Worm (Caenorhabditis elegans) whole organism, midembryonic: Measurements from ENCODE around the gene cdc-73.

Source experiments
- T22C8.4 ChIP-seq: fragments of 200-800 bp; sonication (Bioruptor generic); IDR thresholded peaks from 2 replicates; pipeline ENCODE4 v1.3.6; 2022; ENCODE audit warnings: missing genetic modification characterization, missing compliant biosample characterization
- cog-1 ChIP-seq: sonication (generic microtip); optimal IDR thresholded peaks from 2 replicates; lab custom pipeline; 2016; ENCODE audit warnings: missing genetic modification characterization, missing compliant biosample characterization
- flt-1 ChIP-seq: fragments of 200-800 bp; sonication (Bioruptor generic); IDR thresholded peaks from 2 replicates; pipeline ENCODE4 v1.3.6; 2022; ENCODE audit warnings: missing genetic modification characterization, missing compliant biosample characterization
- klf-2 ChIP-seq: fragments of 200-800 bp; sonication (Bioruptor generic); conservative IDR thresholded peaks from 2 replicates; pipeline ENCODE4 v1.3.6; 2022; ENCODE audit warnings: missing genetic modification reagents, missing genetic modification characterization, missing compliant biosample characterization
- med-1 ChIP-seq: sonication (generic microtip); optimal IDR thresholded peaks from 2 replicates; lab custom pipeline; 2017; ENCODE audit warnings: missing genetic modification characterization, mild to moderate bottlenecking, missing compliant biosample characterization, antibody characterized with exemption, missing genetic modification reagents; ENCODE audit not compliant: insufficient read depth
- ref-1 ChIP-seq: fragments of 200-800 bp; sonication (Bioruptor generic); conservative IDR thresholded peaks from 2 replicates; pipeline ENCODE4 v1.3.6; 2022; ENCODE audit warnings: missing genetic modification reagents, missing genetic modification characterization, missing compliant biosample characterization
- tab-1 ChIP-seq: fragments of 200-800 bp; sonication (Bioruptor generic); IDR thresholded peaks from 2 replicates; pipeline ENCODE4 v1.3.6; 2022; ENCODE audit warnings: missing genetic modification characterization, missing compliant biosample characterization
- ztf-29 ChIP-seq: fragments of 200-800 bp; sonication (Bioruptor generic); IDR thresholded peaks from 2 replicates; pipeline ENCODE4 v1.3.6; 2022; ENCODE audit warnings: missing genetic modification reagents, missing genetic modification characterization, missing compliant biosample characterization

DNA sequence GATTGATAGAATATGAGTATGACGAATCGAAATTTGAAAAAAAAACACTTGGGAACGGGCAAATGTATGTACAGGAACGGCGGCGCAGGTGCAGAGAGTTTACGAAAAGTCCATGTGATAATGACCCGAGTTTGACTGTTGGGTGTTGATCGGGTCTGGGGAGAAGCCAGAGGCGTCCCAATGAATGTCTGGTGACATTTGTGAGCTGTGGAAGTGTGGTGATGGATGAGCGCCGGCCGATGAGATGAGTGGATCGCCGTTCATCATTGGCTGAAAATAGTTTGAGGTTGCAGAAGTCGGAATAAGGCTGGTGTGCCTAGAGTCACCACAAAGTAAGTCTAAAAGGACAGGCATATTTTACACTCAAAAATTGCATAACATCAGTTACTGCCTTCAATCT, 26.7 kb upstream of the cdc-73 start:
- TF ChIP-seq ref-1 (GFP tag; lab: Robert Waterston, UW) (no peak), tab-1 (GFP tag; lab: Robert Waterston, UW) (no peak), flt-1 (GFP tag; lab: Robert Waterston, UW) (no peak), T22C8.4 (GFP tag; lab: Robert Waterston, UW) (no peak), ztf-29 (no peak), klf-2 (no peak), med-1 (GFP tag; lab: Kevin White, UChicago) (no peak), cog-1 (no peak)
